Worm (Caenorhabditis elegans) whole organism, L4/young adult: Measurements from ENCODE around the gene hbl-1.

Source experiments
- W03F9.2 ChIP-seq: fragments of 150-350 bp; optimal IDR thresholded peaks from 2 replicates; lab custom pipeline; 2014; ENCODE audit warnings: missing biosample characterization, missing genetic modification characterization
- dao-5 ChIP-seq: sonication (generic microtip); optimal IDR thresholded peaks from 2 replicates; lab custom pipeline; 2016; ENCODE audit warnings: missing genotype, missing genetic modification characterization, moderate library complexity, missing compliant biosample characterization
- him-1 ChIP-seq: sonication (generic microtip); optimal IDR thresholded peaks from 2 replicates; lab custom pipeline; 2016; ENCODE audit warnings: missing genotype, missing genetic modification reagents, missing genetic modification characterization, missing compliant biosample characterization

DNA sequence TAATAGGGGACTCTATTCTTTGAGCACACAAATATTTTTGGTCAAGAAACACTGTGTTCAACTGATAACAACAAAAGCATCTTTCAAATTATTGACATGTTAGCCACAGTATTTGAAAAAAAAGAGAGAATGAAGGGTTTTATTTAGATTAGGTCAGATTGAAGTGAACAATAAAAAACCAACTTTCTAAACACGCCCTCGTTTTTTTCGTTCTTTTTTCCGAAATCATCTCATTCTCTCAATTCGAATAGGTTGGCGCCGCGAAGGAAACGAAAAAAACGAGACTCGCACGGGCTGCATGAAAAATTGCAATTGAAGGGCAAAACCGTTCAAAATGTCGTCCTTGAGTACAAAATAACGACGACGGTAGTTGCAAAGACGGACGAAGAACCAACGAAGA is 7.6 kb upstream of the hbl-1 start:
- no peak for TF ChIP-seq dao-5 (tag; lab: Kevin White, UChicago)
- no peak for TF ChIP-seq W03F9.2
- TF ChIP-seq him-1 (tag; lab: Kevin White, UChicago), result no peak
